Worm (Caenorhabditis elegans) whole organism, young adult: Measurements from ENCODE around the gene F13E9.13.

ENCODE experiments used
- Y53F4B.3 ChIP-seq: fragments of 200-800 bp; sonication (Bioruptor generic); IDR thresholded peaks from 2 replicates; pipeline ENCODE4 v1.3.6; 2022; ENCODE audit warnings: missing genetic modification reagents, missing genetic modification characterization, missing compliant biosample characterization
- ZK185.1 ChIP-seq: sonication (generic microtip); optimal IDR thresholded peaks from 2 replicates; lab custom pipeline; 2016; ENCODE audit warnings: mild to moderate bottlenecking, missing genetic modification characterization, missing compliant biosample characterization; ENCODE audit not compliant: poor library complexity, severe bottlenecking
- ama-1 ChIP-seq, 3 experiments: fragments of 150-350 bp in 1 of 3; sonication (generic microtip) in 2 of 3; optimal IDR thresholded peaks; 2 replicates each; lab custom pipeline; 2014 to 2018; ENCODE audit warnings: missing biosample characterization in 2 of 3, missing genetic modification characterization in 2 of 3, missing genetic modification reagents in 2 of 3
- attf-3 ChIP-seq: fragments of 200-800 bp; sonication (Bioruptor generic); conservative IDR thresholded peaks from 2 replicates; pipeline ENCODE4 v1.3.6; 2022; ENCODE audit warnings: missing genetic modification reagents, missing genetic modification characterization, missing compliant biosample characterization
- ccch-3 ChIP-seq: fragments of 200-800 bp; sonication (Bioruptor generic); optimal IDR thresholded peaks from 2 replicates; lab custom pipeline; 2018; ENCODE audit warnings: mild to moderate bottlenecking, missing genetic modification characterization, missing compliant biosample characterization
- efl-1 ChIP-seq: fragments of 150-350 bp; optimal IDR thresholded peaks from 2 replicates; lab custom pipeline; 2014; ENCODE audit warnings: missing biosample characterization, missing genetic modification reagents, missing genetic modification characterization
- hrde-1 ChIP-seq: sonication (generic microtip); optimal IDR thresholded peaks from 2 replicates; lab custom pipeline; 2016; ENCODE audit warnings: missing genetic modification characterization, mild to moderate bottlenecking, missing compliant biosample characterization, moderate library complexity, missing genotype, missing genetic modification reagents, borderline replicate concordance
- let-526 ChIP-seq: fragments of 200-800 bp; sonication (Bioruptor generic); IDR thresholded peaks from 2 replicates; pipeline ENCODE4 v1.3.6; 2022; ENCODE audit warnings: missing genetic modification reagents, missing genetic modification characterization, missing compliant biosample characterization
- madf-6 ChIP-seq: fragments of 200-800 bp; sonication (Bioruptor generic); IDR thresholded peaks from 2 replicates; pipeline ENCODE4 v1.3.6; 2022; ENCODE audit warnings: missing genetic modification reagents, missing genetic modification characterization, missing compliant biosample characterization
- nhr-27 ChIP-seq: fragments of 200-800 bp; sonication (Bioruptor generic); optimal IDR thresholded peaks from 2 replicates; lab custom pipeline; 2018; ENCODE audit warnings: mild to moderate bottlenecking, missing genetic modification characterization, moderate library complexity, missing compliant biosample characterization
- nhr-90 ChIP-seq: sonication (generic microtip); optimal IDR thresholded peaks from 2 replicates; lab custom pipeline; 2016; ENCODE audit warnings: missing genotype, mild to moderate bottlenecking, missing genetic modification characterization, missing compliant biosample characterization
- rpc-1 ChIP-seq, 2 experiments: fragments of 150-350 bp in 1 of 2; sonication (generic microtip) in 1 of 2; optimal IDR thresholded peaks; 2 replicates each; lab custom pipeline; 2014 to 2018; ENCODE audit warnings: missing biosample characterization in 1 of 2, missing genetic modification characterization in 1 of 2, missing genetic modification reagents in 1 of 2, missing genotype in 1 of 2
- sea-2 ChIP-seq: fragments of 200-800 bp; sonication (Bioruptor generic); IDR thresholded peaks from 2 replicates; pipeline ENCODE4 v1.3.6; 2022; ENCODE audit warnings: missing genetic modification characterization, missing compliant biosample characterization
- ztf-3 ChIP-seq: fragments of 200-800 bp; sonication (Bioruptor generic); optimal IDR thresholded peaks from 2 replicates; lab custom pipeline; 2018; ENCODE audit warnings: mild to moderate bottlenecking, missing genetic modification characterization, missing compliant biosample characterization

- TF ChIP-seq hrde-1 = no peak
- TF ChIP-seq rpc-1 (optimal IDR thresholded peaks at IDR 0.05; lab: Kevin White, UChicago) = no peak
- no peak for TF ChIP-seq rpc-1 (tag; optimal IDR thresholded peaks at IDR 0.05; lab: Kevin White, UChicago)
- no peak for TF ChIP-seq nhr-90 (tag; lab: Kevin White, UChicago)
- no peak for TF ChIP-seq madf-6
- no peak for TF ChIP-seq nhr-27
- TF ChIP-seq let-526 (GFP tag; lab: Robert Waterston, UW) = no peak
- no peak for TF ChIP-seq ZK185.1 (tag; lab: Kevin White, UChicago)
- no peak for TF ChIP-seq ztf-3 (GFP tag; lab: Kevin White, UChicago)
- TF ChIP-seq attf-3 (GFP tag; lab: Robert Waterston, UW) = no peak
- no peak for TF ChIP-seq Y53F4B.3 (GFP tag; lab: Robert Waterston, UW)
- TF ChIP-seq ccch-3 = no peak
- no peak for TF ChIP-seq sea-2 (GFP tag; lab: Robert Waterston, UW)
- TF ChIP-seq efl-1 (GFP tag; lab: Kevin White, UChicago) = no peak
- no peak for TF ChIP-seq ama-1 (optimal IDR thresholded peaks at IDR 0.05; lab: Kevin White, UChicago)
- TF ChIP-seq ama-1 (GFP tag; optimal IDR thresholded peaks at IDR 0.05; lab: Kevin White, UChicago) = no peak
These were observed 10.6 kb downstream of the F13E9.13 start, which contains the start of gene srlf-12 for ce11 chrIV:10891993-10892392.
